Worm (Caenorhabditis elegans): Measurements from ENCODE around the gene R53.5.
A peak's percentile ranks its signal among the peaks of the same experiment; 100 is the strongest.

Gene R53.5

DNA sequence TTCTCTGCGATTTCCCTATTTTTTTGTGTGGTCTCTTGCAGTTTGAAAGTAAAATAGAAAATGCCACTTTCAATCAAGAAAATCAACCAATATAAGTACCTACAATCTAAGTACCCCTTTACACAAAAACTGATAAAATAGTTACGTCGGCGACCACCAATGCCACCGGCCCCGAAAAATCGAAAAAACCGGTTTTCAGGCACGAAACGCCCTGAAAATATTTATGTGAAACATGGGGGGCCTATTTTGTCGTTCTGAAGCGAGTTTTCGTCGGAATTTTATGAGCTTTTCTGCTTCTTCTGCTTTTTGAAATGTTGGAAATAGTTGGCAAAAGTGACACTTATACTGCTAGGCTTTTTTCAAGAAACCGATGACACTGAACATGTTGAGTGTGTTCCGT is 18.3 kb upstream of the R53.5 start:
- no peak for TF ChIP-seq ham-2 (GFP tag; optimal IDR thresholded peaks at IDR 0.05)
- no peak for TF ChIP-seq unc-62 (GFP tag; optimal IDR thresholded peaks at IDR 0.05)
- no peak for TF ChIP-seq mls-2 (tag; optimal IDR thresholded peaks at IDR 0.05)
- TF ChIP-seq unc-39 (tag; optimal IDR thresholded peaks at IDR 0.05) = no peak
- no peak for TF ChIP-seq zip-8 (tag; optimal IDR thresholded peaks at IDR 0.05)
- no peak for TF ChIP-seq mep-1 (tag; optimal IDR thresholded peaks at IDR 0.05)
- no peak for TF ChIP-seq elt-3 (tag; optimal IDR thresholded peaks at IDR 0.05)
- no peak for TF ChIP-seq flh-1 (GFP tag; optimal IDR thresholded peaks at IDR 0.05)

DNA sequence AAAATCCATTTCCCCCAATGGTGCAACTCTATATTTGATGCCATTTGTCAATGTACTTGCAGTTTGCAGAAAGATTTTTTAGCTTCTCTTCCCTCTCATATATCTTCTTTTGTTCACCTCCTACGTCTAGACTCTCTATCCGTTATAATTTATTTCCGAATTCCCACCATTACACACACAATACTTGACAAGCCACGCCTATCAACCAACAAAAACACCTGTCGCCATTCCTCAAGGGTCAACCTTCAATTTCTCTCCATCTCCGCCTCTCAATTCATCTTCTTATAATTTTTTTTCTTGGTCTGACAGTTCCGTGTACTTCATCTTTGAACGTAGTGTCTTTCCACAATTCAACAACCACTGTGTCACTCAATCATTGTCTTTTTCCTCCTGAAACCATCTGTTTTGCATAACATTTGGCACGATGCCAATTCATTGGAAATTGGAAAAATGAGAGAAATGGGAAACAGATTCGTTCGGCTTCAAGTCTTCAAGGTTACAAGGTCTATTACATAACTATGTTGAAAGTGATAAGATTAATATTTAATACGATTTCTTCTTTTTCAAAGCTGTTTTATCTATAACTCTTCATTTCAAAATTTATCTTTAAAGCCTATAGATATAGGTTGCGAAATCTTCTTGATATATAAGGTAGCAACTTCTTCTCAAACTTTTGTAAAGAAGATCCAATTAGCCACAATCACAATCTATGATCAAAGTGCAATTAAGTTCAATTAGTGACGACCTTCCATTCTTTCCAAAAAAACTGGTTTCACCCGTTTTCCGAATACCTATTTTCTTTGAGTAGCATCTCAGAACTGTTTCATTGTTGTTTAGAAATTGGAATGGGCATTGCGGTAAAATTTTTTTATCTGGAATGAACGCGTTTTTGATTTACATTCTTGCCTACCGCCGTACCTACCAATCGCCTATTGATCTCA is 16.6 kb upstream of the R53.5 start:
- TF ChIP-seq unc-120 (tag; optimal IDR thresholded peaks at IDR 0.05; ENCODE audit: poor library complexity, severe bottlenecking) = no peak
- peak; percentile 64 for TF ChIP-seq unc-62 (GFP tag; optimal IDR thresholded peaks at IDR 0.05)
- peak; percentile 63 for TF ChIP-seq hlh-1 (tag; optimal IDR thresholded peaks at IDR 0.05)

ce11 chrII:9984866-9985336 is 14.6 kb upstream of the R53.5 start:
- no peak for TF ChIP-seq cnd-1 (tag; optimal IDR thresholded peaks at IDR 0.05)
- no peak for TF ChIP-seq nhr-28 (tag; optimal IDR thresholded peaks at IDR 0.05)
- TF ChIP-seq lsy-2 (tag; optimal IDR thresholded peaks at IDR 0.05) = no peak
- TF ChIP-seq tbx-8 (GFP tag; optimal IDR thresholded peaks at IDR 0.05) = no peak
- TF ChIP-seq ceh-39 (tag; optimal IDR thresholded peaks at IDR 0.05) = no peak
- no peak for TF ChIP-seq snpc-4 (tag; optimal IDR thresholded peaks at IDR 0.05)
- TF ChIP-seq ceh-43 (GFP tag; optimal IDR thresholded peaks at IDR 0.05) = no peak
- no peak for TF ChIP-seq nhr-2 (tag; optimal IDR thresholded peaks at IDR 0.05)
- TF ChIP-seq sem-2 (GFP tag; optimal IDR thresholded peaks at IDR 0.05) = no peak
- no peak for TF ChIP-seq ztf-11 (tag; optimal IDR thresholded peaks at IDR 0.05)
- TF ChIP-seq flh-1 (GFP tag; optimal IDR thresholded peaks at IDR 0.05) = no peak
- TF ChIP-seq bed-3 (GFP tag; optimal IDR thresholded peaks at IDR 0.05) = no peak
- no peak for TF ChIP-seq ceh-83 (GFP tag; optimal IDR thresholded peaks at IDR 0.05)
- TF ChIP-seq zip-8 (tag; optimal IDR thresholded peaks at IDR 0.05) = no peak
- no peak for TF ChIP-seq ham-2 (GFP tag; optimal IDR thresholded peaks at IDR 0.05)
- TF ChIP-seq unc-62 (GFP tag; optimal IDR thresholded peaks at IDR 0.05) = peak; percentile 89
- peak; percentile 21 for TF ChIP-seq mls-2 (tag; optimal IDR thresholded peaks at IDR 0.05)
- no peak for TF ChIP-seq pha-4 (tag; optimal IDR thresholded peaks at IDR 0.05)
- TF ChIP-seq unc-39 (tag; optimal IDR thresholded peaks at IDR 0.05) = no peak
- peak; percentile 42 for TF ChIP-seq sptf-1 (tag; optimal IDR thresholded peaks at IDR 0.05)
- no peak for TF ChIP-seq ces-1 (GFP tag; optimal IDR thresholded peaks at IDR 0.05)
- no peak for TF ChIP-seq nhr-76 (tag; optimal IDR thresholded peaks at IDR 0.05)
- TF ChIP-seq lin-13 (tag; optimal IDR thresholded peaks at IDR 0.05) = no peak
- TF ChIP-seq blmp-1 (tag; optimal IDR thresholded peaks at IDR 0.05) = no peak
- no peak for TF ChIP-seq nhr-237 (tag; optimal IDR thresholded peaks at IDR 0.05)
- peak; percentile 53 for TF ChIP-seq mep-1 (tag; optimal IDR thresholded peaks at IDR 0.05)
- TF ChIP-seq lin-32 (GFP tag; optimal IDR thresholded peaks at IDR 0.05) = no peak
- no peak for TF ChIP-seq nhr-12 (tag; optimal IDR thresholded peaks at IDR 0.05)
- TF ChIP-seq mab-5 (tag; optimal IDR thresholded peaks at IDR 0.05) = no peak
- TF ChIP-seq M03D4.4 (tag; optimal IDR thresholded peaks at IDR 0.05) = no peak
- peak; percentile 86 for TF ChIP-seq unc-120 (tag; optimal IDR thresholded peaks at IDR 0.05; ENCODE audit: poor library complexity, severe bottlenecking)
- TF ChIP-seq hlh-1 (tag; optimal IDR thresholded peaks at IDR 0.05) = peak; percentile 2
- TF ChIP-seq elt-1 (tag; optimal IDR thresholded peaks at IDR 0.05; ENCODE audit: borderline replicate concordance, insufficient read depth) = no peak
- no peak for TF ChIP-seq elt-3 (tag; optimal IDR thresholded peaks at IDR 0.05)
- no peak for TF ChIP-seq drap-1 (GFP tag; optimal IDR thresholded peaks at IDR 0.05)

Data from whole organism, mixed stage, embryonic.